Worm (Caenorhabditis elegans) whole organism, L4/young adult: Measurements from ENCODE around the gene fbxc-24.

ENCODE experiments used
- W03F9.2 ChIP-seq: fragments of 150-350 bp; optimal IDR thresholded peaks from 2 replicates; lab custom pipeline; 2014; ENCODE audit warnings: missing biosample characterization, missing genetic modification characterization
- him-1 ChIP-seq: sonication (generic microtip); optimal IDR thresholded peaks from 2 replicates; lab custom pipeline; 2016; ENCODE audit warnings: missing genotype, missing genetic modification reagents, missing genetic modification characterization, missing compliant biosample characterization

DNA sequence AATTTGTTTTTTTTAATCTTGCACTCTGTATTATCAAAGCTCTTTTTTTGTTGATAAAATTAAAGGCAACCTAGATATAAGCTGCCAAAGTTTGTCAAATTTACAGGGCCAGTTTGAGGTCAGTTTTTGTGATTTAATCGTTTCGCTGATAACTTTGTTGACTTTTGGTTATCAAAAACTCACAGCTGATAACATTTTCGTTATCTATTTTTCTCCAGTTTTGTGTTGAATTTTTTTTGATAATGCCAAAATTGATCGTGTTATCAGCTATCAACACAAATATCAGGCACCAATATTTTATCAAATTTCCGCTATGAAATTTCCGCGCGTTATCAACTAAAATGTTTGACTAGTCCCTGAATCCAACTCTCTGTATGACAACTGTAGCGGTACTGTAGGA, 5.8 kb upstream of the fbxc-24 start:
- TF ChIP-seq him-1 (tag; lab: Kevin White, UChicago) (no peak), W03F9.2 (tag; lab: Kevin White, UChicago) (no peak)
